Worm (Caenorhabditis elegans) whole organism, L4 larva: Measurements from ENCODE around the gene nspc-4.
A peak's percentile ranks its signal among the peaks of the same experiment; 100 is the strongest.

Experiments
- D1046.2 ChIP-seq: fragments of 200-800 bp; sonication (Bioruptor generic); IDR thresholded peaks from 2 replicates; pipeline ENCODE4 v1.3.6; 2022; ENCODE audit warnings: missing genetic modification characterization, missing compliant biosample characterization
- F37D6.2 ChIP-seq: sonication (generic microtip); optimal IDR thresholded peaks from 2 replicates; lab custom pipeline; 2016; ENCODE audit warnings: mild to moderate bottlenecking, missing genetic modification characterization, missing compliant biosample characterization
- F49E8.2 ChIP-seq: sonication (generic microtip); optimal IDR thresholded peaks from 2 replicates; lab custom pipeline; 2016; ENCODE audit warnings: missing compliant biosample characterization, mild to moderate bottlenecking, missing genetic modification characterization, borderline replicate concordance
- R02D3.7 ChIP-seq: fragments of 150-350 bp; sonication (generic microtip); optimal IDR thresholded peaks from 3 replicates; lab custom pipeline; 2014; ENCODE audit warnings: missing biosample characterization, missing genetic modification characterization
- Y105C5A.15 ChIP-seq: fragments of 200-800 bp; sonication (Bioruptor generic); IDR thresholded peaks from 2 replicates; pipeline ENCODE4 v1.3.6; 2022; ENCODE audit warnings: missing genetic modification characterization, missing compliant biosample characterization
- Y5F2A.4 ChIP-seq: fragments of 200-800 bp; sonication (Bioruptor generic); optimal IDR thresholded peaks from 2 replicates; lab custom pipeline; 2018; ENCODE audit warnings: mild to moderate bottlenecking, missing genetic modification characterization, missing compliant biosample characterization
- ZK546.5 ChIP-seq, 2 experiments: sonication (generic microtip); optimal IDR thresholded peaks; 2 replicates each; lab custom pipeline; 2017; ENCODE audit warnings: missing biosample characterization in 2 of 2, missing genetic modification characterization in 2 of 2
- aha-1 ChIP-seq: fragments of 150-350 bp; peaks from one replicate; lab custom pipeline; 2014; ENCODE audit warnings: missing biosample characterization, missing genetic modification characterization
- aly-2 ChIP-seq: sonication (generic microtip); optimal IDR thresholded peaks from 2 replicates; lab custom pipeline; 2018; ENCODE audit warnings: missing biosample characterization, missing genetic modification characterization
- ama-1 ChIP-seq: fragments of 150-350 bp; optimal IDR thresholded peaks from 2 replicates; lab custom pipeline; 2014; ENCODE audit warnings: inconsistent platforms, mixed read lengths
- attf-4 ChIP-seq: sonication (generic microtip); optimal IDR thresholded peaks from 3 replicates; lab custom pipeline; 2017; ENCODE audit warnings: missing biosample characterization, missing genetic modification characterization
- ceh-44 ChIP-seq: fragments of 200-800 bp; sonication (Bioruptor generic); IDR thresholded peaks from 2 replicates; pipeline ENCODE4 v1.3.6; 2022; ENCODE audit warnings: missing genetic modification reagents, missing genetic modification characterization, missing compliant biosample characterization
- ceh-62 ChIP-seq: sonication (generic microtip); optimal IDR thresholded peaks from 2 replicates; lab custom pipeline; 2017; ENCODE audit warnings: missing biosample characterization, missing genetic modification characterization
- ceh-82 ChIP-seq: sonication (generic microtip); optimal IDR thresholded peaks from 2 replicates; lab custom pipeline; 2017; ENCODE audit warnings: missing biosample characterization, missing genetic modification characterization
- ces-1 ChIP-seq: fragments of 150-350 bp; sonication (generic microtip); optimal IDR thresholded peaks from 4 replicates; lab custom pipeline; 2014; ENCODE audit warnings: missing biosample characterization, missing genetic modification reagents, missing genetic modification characterization
- dpl-1 ChIP-seq: fragments of 150-350 bp; optimal IDR thresholded peaks from 2 replicates; lab custom pipeline; 2014; ENCODE audit warnings: missing biosample characterization, missing genetic modification reagents, missing genetic modification characterization
- duxl-1 ChIP-seq: sonication (generic microtip); optimal IDR thresholded peaks from 2 replicates; lab custom pipeline; 2016; ENCODE audit warnings: mild to moderate bottlenecking, missing genetic modification characterization, moderate library complexity, missing compliant biosample characterization; ENCODE audit not compliant: poor library complexity
- dve-1 ChIP-seq: sonication (generic microtip); optimal IDR thresholded peaks from 2 replicates; lab custom pipeline; 2017; ENCODE audit warnings: antibody characterized with exemption, mild to moderate bottlenecking, missing genetic modification characterization, missing compliant biosample characterization; ENCODE audit not compliant: insufficient read depth
- egl-43 ChIP-seq: fragments of 200-800 bp; sonication (Bioruptor generic); IDR thresholded peaks from 2 replicates; pipeline ENCODE4 v1.3.6; 2022; ENCODE audit warnings: missing genetic modification reagents, missing genetic modification characterization, missing compliant biosample characterization
- hlh-11 ChIP-seq: fragments of 200-800 bp; sonication (Bioruptor generic); optimal IDR thresholded peaks from 2 replicates; lab custom pipeline; 2018; ENCODE audit warnings: mild to moderate bottlenecking, missing genetic modification characterization, missing compliant biosample characterization
- hlh-30 ChIP-seq: sonication (generic microtip); optimal IDR thresholded peaks from 2 replicates; lab custom pipeline; 2017; ENCODE audit warnings: antibody characterized with exemption, mild to moderate bottlenecking, missing genetic modification characterization, missing compliant biosample characterization; ENCODE audit not compliant: insufficient read depth
- hmg-1.1 ChIP-seq: fragments of 200-800 bp; sonication (Bioruptor generic); IDR thresholded peaks from 2 replicates; pipeline ENCODE4 v1.3.6; 2022; ENCODE audit warnings: missing genetic modification reagents, missing genetic modification characterization, missing compliant biosample characterization
- lin-15B ChIP-seq: fragments of 150-350 bp; sonication (generic microtip); optimal IDR thresholded peaks from 3 replicates; lab custom pipeline; 2014; ENCODE audit warnings: missing biosample characterization, missing genetic modification characterization
- lin-38 ChIP-seq: fragments of 200-800 bp; sonication (Bioruptor generic); IDR thresholded peaks from 2 replicates; pipeline ENCODE4 v1.3.6; 2022; ENCODE audit warnings: missing genetic modification reagents, missing genetic modification characterization, missing compliant biosample characterization
- madf-9 ChIP-seq: fragments of 200-800 bp; sonication (Bioruptor generic); conservative IDR thresholded peaks from 2 replicates; pipeline ENCODE4 v1.3.6; 2022; ENCODE audit warnings: missing genetic modification reagents, missing genetic modification characterization, missing compliant biosample characterization
- mdl-1 ChIP-seq, 2 experiments: fragments of 150-350 bp in 1 of 2; sonication (generic microtip) in 1 of 2; optimal IDR thresholded peaks; 2 replicates each; lab custom pipeline; 2014 to 2017; ENCODE audit warnings: missing biosample characterization in 2 of 2, missing genetic modification characterization in 2 of 2
- mdt-29 ChIP-seq: fragments of 200-800 bp; sonication (Bioruptor generic); IDR thresholded peaks from 2 replicates; pipeline ENCODE4 v1.3.6; 2022; ENCODE audit warnings: missing genetic modification reagents, missing genetic modification characterization, missing compliant biosample characterization
- mes-2 ChIP-seq: sonication (generic microtip); optimal IDR thresholded peaks from 2 replicates; lab custom pipeline; 2016; ENCODE audit warnings: missing genotype, mild to moderate bottlenecking, missing genetic modification characterization, missing compliant biosample characterization; ENCODE audit not compliant: poor library complexity, severe bottlenecking
- mxl-2 ChIP-seq: fragments of 200-800 bp; sonication (Bioruptor generic); conservative IDR thresholded peaks from 2 replicates; pipeline ENCODE4 v1.3.6; 2022; ENCODE audit warnings: missing genetic modification reagents, missing genetic modification characterization, missing compliant biosample characterization
- nhr-28 ChIP-seq: fragments of 150-350 bp; optimal IDR thresholded peaks from 2 replicates; lab custom pipeline; 2014; ENCODE audit warnings: missing biosample characterization, missing genetic modification characterization
- pha-4 ChIP-seq, 2 experiments: fragments of 150-350 bp in 1 of 2; fragments of 200-800 bp in 1 of 2; sonication (Bioruptor generic) in 1 of 2; IDR thresholded peaks in 1 of 2; optimal IDR thresholded peaks in 1 of 2; 2 replicates each; pipeline versions ENCODE4 v1.3.6 to Lab custom; 2014 to 2022; ENCODE audit warnings: missing genetic modification characterization in 2 of 2, missing genetic modification reagents in 2 of 2, missing biosample characterization in 1 of 2, missing compliant biosample characterization in 1 of 2
- php-3 ChIP-seq: fragments of 200-800 bp; sonication (Bioruptor generic); IDR thresholded peaks from 2 replicates; pipeline ENCODE4 v1.3.6; 2022; ENCODE audit warnings: missing genetic modification reagents, missing genetic modification characterization, missing compliant biosample characterization
- skn-1 ChIP-seq: fragments of 150-350 bp; optimal IDR thresholded peaks from 2 replicates; lab custom pipeline; 2014; ENCODE audit warnings: missing biosample characterization, missing genetic modification characterization
- snpc-1.2 ChIP-seq: fragments of 200-800 bp; sonication (Bioruptor generic); IDR thresholded peaks from 2 replicates; pipeline ENCODE4 v1.3.6; 2022; ENCODE audit warnings: missing genetic modification reagents, missing genetic modification characterization, missing compliant biosample characterization
- vab-7 ChIP-seq: fragments of 200-800 bp; sonication (Bioruptor generic); IDR thresholded peaks from 2 replicates; pipeline ENCODE4 v1.3.6; 2022; ENCODE audit warnings: missing genetic modification reagents, missing genetic modification characterization, missing compliant biosample characterization

Gene nspc-4

ce11 chrX:8509088-8509487 lies 29.1 kb downstream of the nspc-4 start:
- TF ChIP-seq mdt-29 (GFP tag; lab: Robert Waterston, UW) = no peak
- no peak for TF ChIP-seq R02D3.7 (tag; lab: Kevin White, UChicago)
- no peak for TF ChIP-seq dpl-1 (GFP tag; lab: Kevin White, UChicago)

ce11 chrX:8507576-8507975 lies 30.6 kb downstream of the nspc-4 start, which contains the start of gene H03E18.1:
TSS of gene H03E18.1 (plus strand) at chrX:8507876.
- TF ChIP-seq ama-1 (lab: Kevin White, UChicago) (no peak), skn-1 (tag; lab: Kevin White, UChicago) (no peak)

DNA sequence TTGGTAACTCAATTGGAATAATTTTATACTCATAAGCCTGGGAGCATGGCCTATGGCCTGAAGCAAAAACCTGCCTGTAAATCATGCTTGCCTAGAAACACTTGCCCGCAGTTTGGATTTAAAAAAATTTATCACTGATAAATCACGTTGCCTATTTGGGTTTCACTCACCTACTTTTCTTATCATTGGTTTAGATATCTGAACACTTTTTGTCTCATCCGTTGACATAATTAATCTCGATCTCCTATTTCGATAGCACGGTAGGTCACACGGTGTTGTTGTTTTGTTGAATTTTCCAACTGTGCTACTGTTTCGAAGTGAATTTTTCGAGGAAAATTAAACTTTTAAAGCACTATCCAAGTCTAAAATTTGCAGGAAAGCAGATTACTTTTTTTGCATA lies 31.1 kb downstream of the nspc-4 start:
- TF ChIP-seq D1046.2 (GFP tag; lab: Robert Waterston, UW) = no peak
- no peak for TF ChIP-seq duxl-1 (tag; lab: Kevin White, UChicago)
- TF ChIP-seq Y105C5A.15 = no peak
- no peak for TF ChIP-seq ceh-62 (tag; lab: Kevin White, UChicago)
- TF ChIP-seq dve-1 (tag; lab: Kevin White, UChicago) = no peak
- no peak for TF ChIP-seq ceh-44 (GFP tag; lab: Robert Waterston, UW)
- no peak for TF ChIP-seq egl-43 (GFP tag; lab: Robert Waterston, UW)
- TF ChIP-seq mxl-2 (GFP tag; lab: Robert Waterston, UW) = no peak
- TF ChIP-seq mes-2 (tag; lab: Kevin White, UChicago) = no peak

DNA sequence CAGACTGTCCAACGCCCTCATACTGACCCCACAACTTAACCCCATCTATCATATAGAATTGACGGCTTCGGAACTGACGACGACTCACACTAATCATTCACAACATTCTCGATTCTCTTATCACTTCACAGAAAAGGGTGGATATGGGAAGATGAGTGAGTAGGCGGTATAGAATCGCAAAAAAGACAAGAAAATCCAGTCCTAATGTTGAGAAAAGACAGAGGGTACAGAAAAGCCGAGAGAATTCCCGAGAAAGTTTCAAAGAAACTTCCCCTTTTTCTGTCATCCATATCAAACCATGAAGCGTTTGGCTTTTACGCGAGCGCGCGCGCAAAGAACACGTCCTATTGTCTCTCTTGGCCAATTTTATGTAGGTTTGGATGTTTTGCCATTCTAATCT lies 34.0 kb downstream of the nspc-4 start:
- TF ChIP-seq hlh-11 (tag; lab: Kevin White, UChicago) (peak; percentile 28), hmg-1.1 (GFP tag; lab: Robert Waterston, UW) (no peak), dve-1 (tag; lab: Kevin White, UChicago) (no peak), attf-4 (tag; lab: Kevin White, UChicago) (no peak), aha-1 (tag; lab: Kevin White, UChicago) (peak; percentile 56), mdl-1 (tag; optimal IDR thresholded peaks at IDR 0.05; lab: Kevin White, UChicago) (peak in 1 of 2 experiments; percentile 28), aly-2 (tag; lab: Kevin White, UChicago) (no peak)

DNA sequence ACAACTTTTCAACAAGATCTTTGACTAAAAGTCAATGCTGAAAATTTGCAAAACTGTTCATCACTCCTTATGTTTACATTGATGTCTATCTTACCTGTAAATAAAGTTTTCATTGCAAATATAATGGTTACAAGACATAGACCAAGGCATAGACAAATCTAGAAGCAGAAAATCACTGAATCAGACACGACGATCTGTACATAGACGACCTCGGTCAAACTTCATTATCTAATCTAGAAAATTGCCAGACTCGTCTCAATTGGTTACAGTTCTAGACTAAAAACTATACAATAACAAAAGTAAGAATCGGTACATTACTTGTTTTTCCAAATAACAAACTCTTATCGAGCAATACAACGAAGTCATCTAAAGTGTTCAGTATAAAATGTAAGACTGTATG lies 37.2 kb downstream of the nspc-4 start, which contains the start of gene grd-4:
TSS of gene grd-4 (plus strand) at position 301 of the 400 bp plus-strand sequence.
- no peak for TF ChIP-seq php-3 (GFP tag; lab: Robert Waterston, UW)
- TF ChIP-seq aly-2 (tag; lab: Kevin White, UChicago) = no peak
- TF ChIP-seq F37D6.2 (tag; lab: Kevin White, UChicago) = no peak
- TF ChIP-seq Y5F2A.4 (GFP tag; lab: Kevin White, UChicago) = no peak
- no peak for TF ChIP-seq hlh-30 (tag; lab: Kevin White, UChicago)
- no peak for TF ChIP-seq vab-7 (GFP tag; lab: Robert Waterston, UW)
- no peak for TF ChIP-seq ceh-82
- TF ChIP-seq pha-4 (GFP tag; IDR thresholded peaks at IDR 0.05; lab: Robert Waterston, UW) = no peak
- no peak for TF ChIP-seq pha-4 (tag; optimal IDR thresholded peaks at IDR 0.05; lab: Kevin White, UChicago)
- TF ChIP-seq ZK546.5 (tag; optimal IDR thresholded peaks at IDR 0.05; lab: Kevin White, UChicago) = no peak
- TF ChIP-seq nhr-28 (tag; lab: Kevin White, UChicago) = no peak
- TF ChIP-seq lin-15B (tag; lab: Kevin White, UChicago) = no peak
- no peak for TF ChIP-seq ces-1 (GFP tag; lab: Kevin White, UChicago)
- no peak for TF ChIP-seq snpc-1.2
- no peak for TF ChIP-seq egl-43 (GFP tag; lab: Robert Waterston, UW)
- TF ChIP-seq hmg-1.1 (GFP tag; lab: Robert Waterston, UW) = no peak
- no peak for TF ChIP-seq lin-38 (GFP tag; lab: Robert Waterston, UW)
- TF ChIP-seq F49E8.2 = no peak
- TF ChIP-seq ceh-62 (tag; lab: Kevin White, UChicago) = no peak
- no peak for TF ChIP-seq madf-9 (GFP tag; lab: Robert Waterston, UW)
